Fruit fly (Drosophila melanogaster) whole organism, embryonic: ENCODE measurements around the gene CG10481.

Experiments
- Atf-2 ChIP-seq: fragments of 200-800 bp; sonication (Bioruptor generic); optimal IDR thresholded peaks from 2 replicates; lab custom pipeline; 2016; ENCODE audit warnings: missing biosample characterization, missing genetic modification characterization
- BEAF-32 ChIP-seq: fragments of 200-800 bp; sonication (Bioruptor generic); optimal IDR thresholded peaks from 3 replicates; lab custom pipeline; 2017; ENCODE audit warnings: missing biosample characterization, missing genetic modification characterization, mild to moderate bottlenecking, moderate library complexity, missing genetic modification reagents
- CG10209 ChIP-seq: fragments of 200-800 bp; sonication (Bioruptor generic); optimal IDR thresholded peaks from 3 replicates; lab custom pipeline; 2017; ENCODE audit warnings: missing biosample characterization, mild to moderate bottlenecking, missing genetic modification characterization, missing genetic modification reagents
- CG10267 ChIP-seq: fragments of 200-800 bp; sonication (Bioruptor generic); optimal IDR thresholded peaks from 2 replicates; lab custom pipeline; 2018; ENCODE audit warnings: missing biosample characterization, mild to moderate bottlenecking, missing genetic modification characterization, moderate library complexity
- CG10366 ChIP-seq: fragments of 200-800 bp; sonication (Bioruptor generic); IDR thresholded peaks from 2 replicates; pipeline ENCODE4 v1.3.6; 2022; ENCODE audit warnings: missing biosample characterization, missing genetic modification characterization
- CG10565 ChIP-seq: fragments of 200-800 bp; sonication (Bioruptor generic); optimal IDR thresholded peaks from 3 replicates; lab custom pipeline; 2016; ENCODE audit warnings: missing biosample characterization, mild to moderate bottlenecking, missing genetic modification characterization
- CG11093 ChIP-seq: fragments of 200-800 bp; sonication (Bioruptor generic); IDR thresholded peaks from 3 replicates; pipeline ENCODE4 v1.3.6; 2022; ENCODE audit warnings: missing biosample characterization, missing genetic modification characterization
- CG12219 ChIP-seq: fragments of 200-800 bp; sonication (Bioruptor generic); optimal IDR thresholded peaks from 3 replicates; lab custom pipeline; 2018; ENCODE audit warnings: missing biosample characterization, mild to moderate bottlenecking, missing genetic modification characterization
- CG16813 ChIP-seq: fragments of 200-800 bp; sonication (Bioruptor generic); IDR thresholded peaks from 3 replicates; pipeline ENCODE4 v1.3.6; 2022; ENCODE audit warnings: missing biosample characterization, missing genetic modification characterization; ENCODE audit not compliant: partially characterized antibody
- CG2116 ChIP-seq: fragments of 200-800 bp; sonication (Bioruptor generic); optimal IDR thresholded peaks from 3 replicates; lab custom pipeline; 2018; ENCODE audit warnings: missing biosample characterization, mild to moderate bottlenecking, missing genetic modification characterization
- CG2678 ChIP-seq: fragments of 200-800 bp; sonication (Bioruptor generic); optimal IDR thresholded peaks from 3 replicates; lab custom pipeline; 2019; ENCODE audit warnings: missing biosample characterization, mild to moderate bottlenecking, missing genetic modification characterization, moderate library complexity
- CG3065 ChIP-seq: fragments of 200-800 bp; sonication (Bioruptor generic); optimal IDR thresholded peaks from 2 replicates; lab custom pipeline; 2016; ENCODE audit warnings: missing biosample characterization, missing genetic modification characterization
- CG32772 ChIP-seq: fragments of 200-800 bp; sonication (Bioruptor generic); IDR thresholded peaks from 2 replicates; pipeline ENCODE4 v1.3.6; 2022; ENCODE audit warnings: missing biosample characterization, missing genetic modification characterization
- CG33213 ChIP-seq: fragments of 200-800 bp; sonication (Bioruptor generic); optimal IDR thresholded peaks from 3 replicates; lab custom pipeline; 2016; ENCODE audit warnings: missing biosample characterization, missing genetic modification characterization
- CG33557 ChIP-seq: fragments of 200-800 bp; sonication (Bioruptor generic); optimal IDR thresholded peaks from 2 replicates; lab custom pipeline; 2019; ENCODE audit warnings: missing biosample characterization, mild to moderate bottlenecking, missing genetic modification characterization, moderate library complexity
- CG6791 ChIP-seq: fragments of 200-800 bp; sonication (Bioruptor generic); IDR thresholded peaks from 3 replicates; pipeline ENCODE4 v1.3.6; 2022; ENCODE audit warnings: missing biosample characterization, missing genetic modification characterization; ENCODE audit not compliant: partially characterized antibody
- CG6813 ChIP-seq: fragments of 200-800 bp; sonication (Bioruptor generic); optimal IDR thresholded peaks from 2 replicates; lab custom pipeline; 2017; ENCODE audit warnings: missing biosample characterization, missing genetic modification characterization, mild to moderate bottlenecking, moderate library complexity, missing genetic modification reagents
- CG7372 ChIP-seq: fragments of 200-800 bp; sonication (Bioruptor generic); IDR thresholded peaks from 2 replicates; pipeline ENCODE4 v1.3.6; 2022; ENCODE audit warnings: missing biosample characterization, missing genetic modification characterization
- CG8388 ChIP-seq: fragments of 200-800 bp; sonication (Bioruptor generic); optimal IDR thresholded peaks from 2 replicates; lab custom pipeline; 2019; ENCODE audit warnings: missing biosample characterization, mild to moderate bottlenecking, missing genetic modification characterization, moderate library complexity
- Ets97D ChIP-seq: fragments of 200-800 bp; sonication (Bioruptor generic); optimal IDR thresholded peaks from 3 replicates; lab custom pipeline; 2016; ENCODE audit warnings: missing biosample characterization, missing genetic modification characterization
- MESR4 ChIP-seq: fragments of 200-800 bp; sonication (Bioruptor generic); optimal IDR thresholded peaks from 2 replicates; lab custom pipeline; 2018; ENCODE audit warnings: missing biosample characterization, mild to moderate bottlenecking, missing genetic modification characterization, moderate library complexity
- NK7.1 ChIP-seq: fragments of 200-800 bp; sonication (Bioruptor generic); optimal IDR thresholded peaks from 3 replicates; lab custom pipeline; 2016; ENCODE audit warnings: missing biosample characterization, missing genetic modification characterization
- Nf-YC ChIP-seq: fragments of 200-800 bp; optimal IDR thresholded peaks from 3 replicates; lab custom pipeline; 2019; ENCODE audit warnings: missing biosample characterization, mild to moderate bottlenecking, missing genetic modification characterization, moderate library complexity
- Oaz ChIP-seq: fragments of 200-800 bp; sonication (Bioruptor generic); IDR thresholded peaks from 2 replicates; pipeline ENCODE4 v1.3.6; 2022; ENCODE audit warnings: missing biosample characterization, missing genetic modification characterization
- Poxn ChIP-seq: fragments of 200-800 bp; sonication (Bioruptor generic); IDR thresholded peaks from 2 replicates; pipeline ENCODE4 v1.3.6; 2022; ENCODE audit warnings: missing biosample characterization, missing genetic modification characterization
- ash1 ChIP-seq: fragments of 200-800 bp; sonication (Bioruptor generic); optimal IDR thresholded peaks from 2 replicates; lab custom pipeline; 2018; ENCODE audit warnings: missing biosample characterization, mild to moderate bottlenecking, missing genetic modification characterization
- ato ChIP-seq: fragments of 200-800 bp; sonication (Bioruptor generic); IDR thresholded peaks from 2 replicates; pipeline ENCODE4 v1.3.6; 2022; ENCODE audit warnings: missing biosample characterization, missing genetic modification characterization; ENCODE audit not compliant: partially characterized antibody
- br ChIP-seq: fragments of >200 bp; optimal IDR thresholded peaks from 2 replicates; lab custom pipeline; 2017
- chn ChIP-seq: fragments of 200-800 bp; sonication (Bioruptor generic); optimal IDR thresholded peaks from 2 replicates; lab custom pipeline; 2016; ENCODE audit warnings: missing biosample characterization, missing genetic modification characterization
- crc ChIP-seq: fragments of 200-800 bp; sonication (Bioruptor generic); optimal IDR thresholded peaks from 2 replicates; lab custom pipeline; 2016; ENCODE audit warnings: missing biosample characterization, missing genetic modification characterization
- croc ChIP-seq: fragments of 200-800 bp; sonication (Bioruptor generic); conservative IDR thresholded peaks from 3 replicates; pipeline ENCODE4 v1.3.6; 2022; ENCODE audit warnings: missing biosample characterization, missing genetic modification characterization
- dimm ChIP-seq: fragments of 200-800 bp; sonication (Bioruptor generic); IDR thresholded peaks from 2 replicates; pipeline ENCODE4 v1.3.6; 2022; ENCODE audit warnings: missing biosample characterization, missing genetic modification characterization
- dm ChIP-seq: fragments of 200-800 bp; sonication (Bioruptor generic); optimal IDR thresholded peaks from 3 replicates; lab custom pipeline; 2016; ENCODE audit warnings: missing biosample characterization, missing genetic modification characterization
- exex ChIP-seq: fragments of 200-800 bp; sonication (Bioruptor generic); optimal IDR thresholded peaks from 4 replicates; lab custom pipeline; 2018; ENCODE audit warnings: missing biosample characterization, mild to moderate bottlenecking, missing genetic modification characterization, moderate library complexity
- ftz-f1 ChIP-seq: fragments of 200-800 bp; sonication (Bioruptor generic); optimal IDR thresholded peaks from 2 replicates; lab custom pipeline; 2016; ENCODE audit warnings: missing biosample characterization, missing genetic modification characterization
- nau ChIP-seq: fragments of 200-800 bp; sonication (Bioruptor generic); optimal IDR thresholded peaks from 3 replicates; lab custom pipeline; 2017; ENCODE audit warnings: missing biosample characterization, mild to moderate bottlenecking, missing genetic modification characterization, missing genetic modification reagents
- nerfin-2 ChIP-seq: fragments of 200-800 bp; sonication (Bioruptor generic); IDR thresholded peaks from 2 replicates; pipeline ENCODE4 v1.3.6; 2022; ENCODE audit warnings: missing biosample characterization, missing genetic modification characterization; ENCODE audit not compliant: partially characterized antibody
- pan ChIP-seq, 4 experiments: fragments of >200 bp in 3 of 4; fragments of 200-800 bp in 1 of 4; sonication (Bioruptor generic) in 1 of 4; optimal IDR thresholded peaks in 3 of 4; IDR thresholded peaks in 1 of 4; 2 replicates each; pipeline versions ENCODE4 v1.3.6 to Lab custom; 2017 to 2022; ENCODE audit warnings: missing biosample characterization in 2 of 4, missing genetic modification characterization in 2 of 4, mixed read lengths in 1 of 4
- phol ChIP-seq: fragments of 200-800 bp; sonication (Bioruptor generic); optimal IDR thresholded peaks from 3 replicates; lab custom pipeline; 2018; ENCODE audit warnings: missing biosample characterization, mild to moderate bottlenecking, missing genetic modification characterization, moderate library complexity
- prd ChIP-seq, 3 experiments: fragments of >200 bp in 2 of 3; fragments of 200-800 bp in 1 of 3; sonication (Bioruptor generic) in 1 of 3; optimal IDR thresholded peaks in 2 of 3; IDR thresholded peaks in 1 of 3; 2 replicates in 2 of 3; 3 replicates in 1 of 3; pipeline versions ENCODE4 v1.3.6 to Lab custom; 2017 to 2022; ENCODE audit warnings: missing biosample characterization in 1 of 3, missing genetic modification characterization in 1 of 3
- repo ChIP-seq: fragments of 200-800 bp; sonication (Bioruptor generic); optimal IDR thresholded peaks from 2 replicates; lab custom pipeline; 2016; ENCODE audit warnings: missing biosample characterization, missing genetic modification characterization
- sens-2 ChIP-seq: fragments of 200-800 bp; sonication (Bioruptor generic); IDR thresholded peaks from 2 replicates; pipeline ENCODE4 v1.3.6; 2022; ENCODE audit warnings: missing biosample characterization, missing genetic modification characterization
- shn ChIP-seq: fragments of 200-800 bp; sonication (Bioruptor generic); optimal IDR thresholded peaks from 3 replicates; lab custom pipeline; 2016; ENCODE audit warnings: missing biosample characterization, missing genetic modification characterization
- tap ChIP-seq: fragments of 200-800 bp; optimal IDR thresholded peaks from 3 replicates; lab custom pipeline; 2019; ENCODE audit warnings: missing biosample characterization, mild to moderate bottlenecking, missing genetic modification characterization, moderate library complexity
- trh ChIP-seq: fragments of 200-800 bp; sonication (Bioruptor generic); optimal IDR thresholded peaks from 2 replicates; lab custom pipeline; 2016; ENCODE audit warnings: missing biosample characterization, missing genetic modification characterization
- unpg ChIP-seq: fragments of 200-800 bp; sonication (Bioruptor generic); optimal IDR thresholded peaks from 3 replicates; lab custom pipeline; 2018; ENCODE audit warnings: missing biosample characterization, mild to moderate bottlenecking, missing genetic modification characterization, moderate library complexity
- wek ChIP-seq: fragments of 200-800 bp; sonication (Bioruptor generic); optimal IDR thresholded peaks from 3 replicates; lab custom pipeline; 2018; ENCODE audit warnings: missing biosample characterization, mild to moderate bottlenecking, missing genetic modification characterization, moderate library complexity
- zen2 ChIP-seq: fragments of 200-800 bp; sonication (Bioruptor generic); IDR thresholded peaks from 3 replicates; pipeline ENCODE4 v1.3.6; 2022; ENCODE audit warnings: missing biosample characterization, missing genetic modification characterization; ENCODE audit not compliant: partially characterized antibody
- zfh1 ChIP-seq: fragments of 200-800 bp; sonication (Bioruptor generic); IDR thresholded peaks from 3 replicates; pipeline ENCODE4 v1.3.6; 2022; ENCODE audit warnings: missing biosample characterization, missing genetic modification characterization

The CG10481 gene

DNA sequence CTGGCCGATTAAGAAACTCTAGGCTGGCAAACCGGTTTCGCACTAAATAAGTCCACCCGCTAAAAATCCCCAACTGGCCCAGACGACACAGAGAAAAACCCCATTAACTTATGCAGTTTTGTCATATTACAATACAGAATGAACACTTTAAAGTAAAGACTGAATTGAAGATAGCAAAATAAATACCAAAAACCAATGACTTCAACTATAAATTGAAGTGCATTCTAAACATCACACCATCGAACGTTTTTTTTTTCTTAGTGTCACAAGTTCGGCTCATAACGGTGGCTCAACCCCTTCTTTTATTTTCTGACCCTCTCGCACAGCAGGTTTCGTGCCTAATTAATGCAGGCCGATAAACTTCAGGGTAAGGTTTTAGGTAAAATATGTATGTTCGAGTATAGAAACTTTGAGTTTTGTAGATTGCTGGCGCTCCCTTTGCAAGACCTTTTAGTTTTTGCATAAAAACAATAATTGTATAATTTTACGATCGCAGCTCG, 49.1 kb upstream of the CG10481 start (continued):
- TF ChIP-seq CG32772 (peak; percentile 89), crc (GFP tag; lab: Kevin White, UChicago) (peak; percentile 69), tap (tag; lab: Kevin White, UChicago) (peak; percentile 58), dm (GFP tag; lab: Kevin White, UChicago) (peak; percentile 71), repo (GFP tag; lab: Kevin White, UChicago) (no peak), nerfin-2 (GFP tag; lab: Robert Waterston, UW) (no peak), pan (optimal IDR thresholded peaks at IDR 0.05; lab: Kevin White, UChicago) (no peak), pan (GFP tag; optimal IDR thresholded peaks at IDR 0.05 in 1 of 2, IDR thresholded peaks at IDR 0.05 in 1 of 2) (peak in 1 of 2 experiments; percentile 93), dimm (GFP tag; lab: Robert Waterston, UW) (peak; percentile 63), MESR4 (GFP tag; lab: Kevin White, UChicago) (no peak), CG10565 (GFP tag; lab: Kevin White, UChicago) (no peak), nau (peak; percentile 82), CG2678 (tag; lab: Kevin White, UChicago) (peak; percentile 89), CG11093 (GFP tag; lab: Robert Waterston, UW) (peak; percentile 89), prd (optimal IDR thresholded peaks at IDR 0.05; lab: Kevin White, UChicago) (no peak), prd (GFP tag; IDR thresholded peaks at IDR 0.05; lab: Robert Waterston, UW) (peak; percentile 95), shn (GFP tag; lab: Kevin White, UChicago) (peak; percentile 83), CG16813 (GFP tag; lab: Robert Waterston, UW) (no peak), zfh1 (peak; percentile 93), Oaz (GFP tag; lab: Robert Waterston, UW) (peak; percentile 85), BEAF-32 (GFP tag; lab: Kevin White, UChicago) (no peak), CG3065 (GFP tag; lab: Kevin White, UChicago) (peak; percentile 57), phol (peak; percentile 79), ash1 (GFP tag; lab: Kevin White, UChicago) (no peak), CG12219 (peak; percentile 83), CG6791 (GFP tag; lab: Robert Waterston, UW) (no peak), CG6813 (GFP tag; lab: Kevin White, UChicago) (peak; percentile 76), Ets97D (no peak), unpg (GFP tag; lab: Kevin White, UChicago) (peak; percentile 82), CG7372 (GFP tag; lab: Robert Waterston, UW) (peak; percentile 81), ftz-f1 (GFP tag; lab: Kevin White, UChicago) (peak; percentile 19), Nf-YC (tag; lab: Kevin White, UChicago) (peak; percentile 37), br (lab: Kevin White, UChicago) (no peak), CG8388 (GFP tag; lab: Kevin White, UChicago) (peak; percentile 80), Atf-2 (GFP tag; lab: Kevin White, UChicago) (peak; percentile 87), CG10209 (GFP tag; lab: Kevin White, UChicago) (peak; percentile 87), exex (tag; lab: Kevin White, UChicago) (peak; percentile 15), sens-2 (GFP tag; lab: Robert Waterston, UW) (peak; percentile 81), croc (GFP tag; lab: Robert Waterston, UW) (peak; percentile 74), CG10366 (peak; percentile 90), trh (GFP tag; lab: Kevin White, UChicago) (peak; percentile 63), NK7.1 (peak; percentile 44), zen2 (no peak), ato (GFP tag; lab: Robert Waterston, UW) (no peak), chn (GFP tag; lab: Kevin White, UChicago) (peak; percentile 85), Poxn (GFP tag; lab: Robert Waterston, UW) (peak; percentile 79), CG10267 (tag; lab: Kevin White, UChicago) (peak; percentile 66), CG33213 (GFP tag; lab: Kevin White, UChicago) (peak; percentile 28), CG2116 (GFP tag; lab: Kevin White, UChicago) (peak; percentile 41), CG33557 (GFP tag; lab: Kevin White, UChicago) (peak; percentile 31), wek (GFP tag; lab: Kevin White, UChicago) (peak; percentile 12)
